Worm (Caenorhabditis elegans): ENCODE measurements around the gene rme-1.

ce11 chrV:6232886-6233285 lies 24.2 kb downstream of the rme-1 start:
- TF ChIP-seq ama-1 (optimal IDR thresholded peaks at IDR 0.05), result no peak
- no peak for TF ChIP-seq aly-1 (tag; optimal IDR thresholded peaks at IDR 0.05)
- no peak for TF ChIP-seq hnd-1 (tag; optimal IDR thresholded peaks at IDR 0.05)
- TF ChIP-seq hmg-4 (GFP tag; optimal IDR thresholded peaks at IDR 0.05), result no peak
- no peak for TF ChIP-seq F13C5.2 (tag; optimal IDR thresholded peaks at IDR 0.05)
- no peak for TF ChIP-seq hmbx-1 (tag; optimal IDR thresholded peaks at IDR 0.05)
- no peak for TF ChIP-seq tbx-37 (GFP tag; conservative IDR thresholded peaks at IDR 0.05)
- no peak for TF ChIP-seq sea-1 (GFP tag; conservative IDR thresholded peaks at IDR 0.05)
- TF ChIP-seq tbx-11 (GFP tag; IDR thresholded peaks at IDR 0.05), result no peak
- no peak for TF ChIP-seq pes-1 (GFP tag; IDR thresholded peaks at IDR 0.05)
- no peak for TF ChIP-seq flt-1 (GFP tag; IDR thresholded peaks at IDR 0.05)
- no peak for TF ChIP-seq scrt-1 (GFP tag; IDR thresholded peaks at IDR 0.05)
